Worm (Caenorhabditis elegans) whole organism, midembryonic: ENCODE measurements around the gene ZK121.2.

ENCODE experiments used
- T22C8.4 ChIP-seq: fragments of 200-800 bp; sonication (Bioruptor generic); IDR thresholded peaks from 2 replicates; pipeline ENCODE4 v1.3.6; 2022; ENCODE audit warnings: missing genetic modification characterization, missing compliant biosample characterization
- cog-1 ChIP-seq: sonication (generic microtip); optimal IDR thresholded peaks from 2 replicates; lab custom pipeline; 2016; ENCODE audit warnings: missing genetic modification characterization, missing compliant biosample characterization
- flt-1 ChIP-seq: fragments of 200-800 bp; sonication (Bioruptor generic); IDR thresholded peaks from 2 replicates; pipeline ENCODE4 v1.3.6; 2022; ENCODE audit warnings: missing genetic modification characterization, missing compliant biosample characterization
- klf-2 ChIP-seq: fragments of 200-800 bp; sonication (Bioruptor generic); conservative IDR thresholded peaks from 2 replicates; pipeline ENCODE4 v1.3.6; 2022; ENCODE audit warnings: missing genetic modification reagents, missing genetic modification characterization, missing compliant biosample characterization
- med-1 ChIP-seq: sonication (generic microtip); optimal IDR thresholded peaks from 2 replicates; lab custom pipeline; 2017; ENCODE audit warnings: missing genetic modification characterization, mild to moderate bottlenecking, missing compliant biosample characterization, antibody characterized with exemption, missing genetic modification reagents; ENCODE audit not compliant: insufficient read depth
- ref-1 ChIP-seq: fragments of 200-800 bp; sonication (Bioruptor generic); conservative IDR thresholded peaks from 2 replicates; pipeline ENCODE4 v1.3.6; 2022; ENCODE audit warnings: missing genetic modification reagents, missing genetic modification characterization, missing compliant biosample characterization
- tab-1 ChIP-seq: fragments of 200-800 bp; sonication (Bioruptor generic); IDR thresholded peaks from 2 replicates; pipeline ENCODE4 v1.3.6; 2022; ENCODE audit warnings: missing genetic modification characterization, missing compliant biosample characterization
- ztf-23 ChIP-seq: fragments of 200-800 bp; sonication (Bioruptor generic); IDR thresholded peaks from 2 replicates; pipeline ENCODE4 v1.3.6; 2022; ENCODE audit warnings: missing genetic modification reagents, missing genetic modification characterization, missing compliant biosample characterization
- ztf-29 ChIP-seq: fragments of 200-800 bp; sonication (Bioruptor generic); IDR thresholded peaks from 2 replicates; pipeline ENCODE4 v1.3.6; 2022; ENCODE audit warnings: missing genetic modification reagents, missing genetic modification characterization, missing compliant biosample characterization

ZK121.2 gene

ce11 chrIII:5379879-5380331 lies 38.4 kb downstream of the ZK121.2 start, which contains the start of gene paqr-2:
Gene paqr-2 (minus strand): TSS chrIII:5379929.
- no peak for TF ChIP-seq ztf-23 (GFP tag; lab: Robert Waterston, UW)

ce11 chrIII:5380554-5380953 lies 39.1 kb downstream of the ZK121.2 start:
- TF ChIP-seq ref-1 (no peak), cog-1 (tag; lab: Kevin White, UChicago) (no peak), ztf-29 (GFP tag; lab: Robert Waterston, UW) (no peak), ztf-23 (GFP tag; lab: Robert Waterston, UW) (no peak), T22C8.4 (GFP tag; lab: Robert Waterston, UW) (no peak), med-1 (GFP tag; lab: Kevin White, UChicago) (no peak), klf-2 (GFP tag; lab: Robert Waterston, UW) (no peak), flt-1 (GFP tag; lab: Robert Waterston, UW) (no peak), tab-1 (GFP tag; lab: Robert Waterston, UW) (no peak)

- TF ChIP-seq flt-1 (GFP tag; lab: Robert Waterston, UW), result no peak
- TF ChIP-seq ztf-29 (GFP tag; lab: Robert Waterston, UW), result no peak
- TF ChIP-seq T22C8.4 (GFP tag; lab: Robert Waterston, UW), result no peak
- TF ChIP-seq cog-1 (tag; lab: Kevin White, UChicago), result no peak
- no peak for TF ChIP-seq tab-1 (GFP tag; lab: Robert Waterston, UW)
- no peak for TF ChIP-seq klf-2 (GFP tag; lab: Robert Waterston, UW)
- TF ChIP-seq ztf-23 (GFP tag; lab: Robert Waterston, UW), result no peak
- TF ChIP-seq ref-1, result no peak
Observed at ce11 chrIII:5382073-5382472, 40.6 kb downstream of the ZK121.2 start, which contains the start of gene Y32H12A.6. Gene Y32H12A.6 (minus strand): TSS chrIII:5382173.

ce11 chrIII:5385315-5385714 lies 43.8 kb downstream of the ZK121.2 start, which contains the start of gene Y32H12A.7:
Gene Y32H12A.7 (minus strand): TSS chrIII:5385415.
- TF ChIP-seq med-1 (GFP tag; lab: Kevin White, UChicago), result no peak
- no peak for TF ChIP-seq ztf-29 (GFP tag; lab: Robert Waterston, UW)
- TF ChIP-seq ref-1, result no peak
- TF ChIP-seq T22C8.4 (GFP tag; lab: Robert Waterston, UW), result no peak

ce11 chrIII:5388113-5388512 lies 46.6 kb downstream of the ZK121.2 start:
- TF ChIP-seq klf-2 (GFP tag; lab: Robert Waterston, UW) (no peak), ztf-29 (GFP tag; lab: Robert Waterston, UW) (no peak), tab-1 (GFP tag; lab: Robert Waterston, UW) (no peak), med-1 (GFP tag; lab: Kevin White, UChicago) (no peak), ztf-23 (GFP tag; lab: Robert Waterston, UW) (no peak), flt-1 (GFP tag; lab: Robert Waterston, UW) (no peak), cog-1 (tag; lab: Kevin White, UChicago) (no peak), ref-1 (no peak), T22C8.4 (GFP tag; lab: Robert Waterston, UW) (no peak)

ce11 chrIII:5389365-5389764 lies 47.9 kb downstream of the ZK121.2 start:
- no peak for TF ChIP-seq tab-1 (GFP tag; lab: Robert Waterston, UW)
- TF ChIP-seq cog-1 (tag; lab: Kevin White, UChicago), result no peak
